Worm (Caenorhabditis elegans): Measurements from ENCODE around the gene R74.7.

The R74.7 gene

DNA sequence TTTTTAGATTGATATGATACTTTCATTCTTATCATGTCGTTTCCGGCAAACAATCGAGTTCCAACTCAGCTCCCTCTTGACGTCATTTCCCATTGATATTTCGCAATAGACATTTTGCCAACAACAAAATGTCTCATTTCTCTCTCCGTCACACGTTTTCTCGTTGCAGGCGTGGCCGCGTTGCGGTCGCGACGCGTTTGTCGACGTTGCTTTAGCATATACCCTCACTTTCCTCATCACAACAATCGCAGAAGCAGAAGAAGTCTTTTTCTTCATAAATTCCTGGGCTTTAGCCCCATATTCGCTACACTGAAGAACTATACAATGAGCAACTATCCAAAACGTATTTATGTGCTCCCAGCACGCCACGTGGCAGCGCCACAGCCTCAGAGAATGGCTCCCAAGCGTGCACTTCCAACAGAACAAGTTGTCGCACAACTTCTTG, 10.5 kb upstream of the R74.7 start, which contains the start of gene xbp-1 (continued):
- TF ChIP-seq egl-44 (GFP tag; IDR thresholded peaks at IDR 0.05) (peak; percentile 70; the same call in 1 of the 2 replicates), chd-7 (tag; optimal IDR thresholded peaks at IDR 0.05) (peak; percentile 77), xnd-1 (tag; optimal IDR thresholded peaks at IDR 0.05) (no peak), efl-1 (GFP tag; optimal IDR thresholded peaks at IDR 0.05) (no peak), cebp-1 (GFP tag; IDR thresholded peaks at IDR 0.05) (peak; percentile 100), cebp-1 (tag; optimal IDR thresholded peaks at IDR 0.05) (peak; percentile 100), ceh-91 (GFP tag; IDR thresholded peaks at IDR 0.05) (no peak), ceh-40 (GFP tag; IDR thresholded peaks at IDR 0.05) (no peak), hmg-20 (GFP tag; IDR thresholded peaks at IDR 0.05) (no peak), hrde-1 (tag; optimal IDR thresholded peaks at IDR 0.05; ENCODE audit: borderline replicate concordance) (no peak), mcd-1 (GFP tag; IDR thresholded peaks at IDR 0.05) (peak; percentile 64), B0035.1 (tag; optimal IDR thresholded peaks at IDR 0.05) (peak; percentile 3), him-1 (tag; optimal IDR thresholded peaks at IDR 0.05) (no peak), atf-7 (tag; optimal IDR thresholded peaks at IDR 0.05) (peak; percentile 99), ceh-100 (GFP tag; IDR thresholded peaks at IDR 0.05) (no peak), egrh-3 (GFP tag; IDR thresholded peaks at IDR 0.05) (no peak), egl-18 (GFP tag; IDR thresholded peaks at IDR 0.05) (0 out of 2 replicates have a peak, but pooled peaks have one; percentile 23), nfyb-1 (GFP tag; IDR thresholded peaks at IDR 0.05) (peak; percentile 93), lin-26 (GFP tag; IDR thresholded peaks at IDR 0.05) (no peak), nhr-179 (tag; optimal IDR thresholded peaks at IDR 0.05) (no peak), tlf-1 (GFP tag; optimal IDR thresholded peaks at IDR 0.05) (peak; percentile 78), F10E7.11 (tag; optimal IDR thresholded peaks at IDR 0.05) (no peak), tbx-9 (tag; optimal IDR thresholded peaks at IDR 0.05; ENCODE audit: borderline replicate concordance) (no peak), Y53F4B.3 (GFP tag; IDR thresholded peaks at IDR 0.05) (no peak), F57A8.1 (GFP tag; optimal IDR thresholded peaks at IDR 0.05) (no peak), F37B4.10 (GFP tag; IDR thresholded peaks at IDR 0.05) (0 out of 2 replicates have a peak, but pooled peaks have one; percentile 52), lin-54 (GFP tag; optimal IDR thresholded peaks at IDR 0.05) (peak; percentile 67), die-1 (tag; optimal IDR thresholded peaks at IDR 0.05) (no peak), attf-6 (GFP tag; IDR thresholded peaks at IDR 0.05) (no peak), B0261.1 (tag; optimal IDR thresholded peaks at IDR 0.05) (no peak), unc-62 (GFP tag; optimal IDR thresholded peaks at IDR 0.05) (peak; percentile 76), ekl-4 (GFP tag; IDR thresholded peaks at IDR 0.05) (peak; percentile 78), lir-1 (GFP tag; conservative IDR thresholded peaks at IDR 0.05) (no peak; the same call in 1 of the 2 replicates), nhr-27 (tag; optimal IDR thresholded peaks at IDR 0.05) (no peak), ceh-27 (GFP tag; optimal IDR thresholded peaks at IDR 0.05) (peak; percentile 69), nfya-1 (tag; optimal IDR thresholded peaks at IDR 0.05; ENCODE audit: borderline replicate concordance, insufficient read depth) (no peak), B0019.2 (GFP tag; conservative IDR thresholded peaks at IDR 0.05) (no peak), Y56A3A.18 (GFP tag; IDR thresholded peaks at IDR 0.05) (no peak), B0336.3 (GFP tag; IDR thresholded peaks at IDR 0.05) (peak; percentile 80), ets-4 (GFP tag; optimal IDR thresholded peaks at IDR 0.05) (peak; percentile 95), cebp-2 (GFP tag; IDR thresholded peaks at IDR 0.05) (no peak), dox-1 (GFP tag; IDR thresholded peaks at IDR 0.05) (peak; percentile 92), snpc-3.4 (tag; optimal IDR thresholded peaks at IDR 0.05) (no peak), C06A6.2 (GFP tag; conservative IDR thresholded peaks at IDR 0.05) (peak; percentile 62), T07F8.4 (tag; optimal IDR thresholded peaks at IDR 0.05) (no peak), ztf-6 (GFP tag; IDR thresholded peaks at IDR 0.05) (peak; percentile 32; the same call in 1 of the 2 replicates), ztf-26 (tag; optimal IDR thresholded peaks at IDR 0.05) (peak; percentile 44), Y79H2A.3 (GFP tag; conservative IDR thresholded peaks at IDR 0.05) (no peak), sptf-2 (GFP tag; optimal IDR thresholded peaks at IDR 0.05) (peak; percentile 32)

Measured in whole organism, young adult.